Fruit fly (Drosophila melanogaster): ENCODE results near the gene Syx16.

Gene Syx16

dm6 chrX:20394066-20394913, 739 bp upstream of the Syx16 start, which contains the start of gene HERC2:
Gene HERC2 (plus strand): TSS chrX:20394395.
- TF ChIP-seq CTCF (optimal IDR thresholded peaks at IDR 0.05) = no peak

dm6 chrX:20391230-20391629, 2.3 kb downstream of the Syx16 start:
- TF ChIP-seq CG8478 (optimal IDR thresholded peaks at IDR 0.05) (no peak), CTCF (optimal IDR thresholded peaks at IDR 0.05) (peak; percentile 26 to 53)

dm6 chrX:20390706-20391105, 2.8 kb downstream of the Syx16 start, which contains the start of gene jb:
Gene jb (minus strand): TSS chrX:20390806.
- TF ChIP-seq CTCF (optimal IDR thresholded peaks at IDR 0.05) = no peak
- TF ChIP-seq CG8478 (optimal IDR thresholded peaks at IDR 0.05) = no peak

dm6 chrX:20389633-20390032, 3.9 kb downstream of the Syx16 start:
- TF ChIP-seq CG8478 (optimal IDR thresholded peaks at IDR 0.05) (no peak), CTCF (optimal IDR thresholded peaks at IDR 0.05) (no peak)

dm6 chrX:20385865-20386264, 7.7 kb downstream of the Syx16 start:
- TF ChIP-seq CG8478 (optimal IDR thresholded peaks at IDR 0.05) (no peak), CTCF (optimal IDR thresholded peaks at IDR 0.05) (peak; percentile 53)

- no peak for TF ChIP-seq CTCF (optimal IDR thresholded peaks at IDR 0.05)
- TF ChIP-seq CG8478 (optimal IDR thresholded peaks at IDR 0.05) = no peak
Observed at dm6 chrX:20376422-20376821, 17.1 kb downstream of the Syx16 start, which contains the start of gene CG12679. Gene CG12679 (minus strand): TSS chrX:20376522.
